Worm (Caenorhabditis elegans) whole organism, L4/young adult: ENCODE measurements around the gene F40D4.13.

Experiments
- W03F9.2 ChIP-seq: fragments of 150-350 bp; optimal IDR thresholded peaks from 2 replicates; lab custom pipeline; 2014; ENCODE audit warnings: missing biosample characterization, missing genetic modification characterization
- dao-5 ChIP-seq: sonication (generic microtip); optimal IDR thresholded peaks from 2 replicates; lab custom pipeline; 2016; ENCODE audit warnings: missing genotype, missing genetic modification characterization, moderate library complexity, missing compliant biosample characterization
- him-1 ChIP-seq: sonication (generic microtip); optimal IDR thresholded peaks from 2 replicates; lab custom pipeline; 2016; ENCODE audit warnings: missing genotype, missing genetic modification reagents, missing genetic modification characterization, missing compliant biosample characterization

ce11 chrV:17157154-17157553 lies at the start of gene F40D4.13:
- TF ChIP-seq W03F9.2 (tag; lab: Kevin White, UChicago), result no peak
- TF ChIP-seq dao-5 (tag; lab: Kevin White, UChicago), result no peak
- TF ChIP-seq him-1 (tag; lab: Kevin White, UChicago), result no peak
